Fruit fly (Drosophila melanogaster): ENCODE measurements around the gene Rh5.

The Rh5 gene

DNA sequence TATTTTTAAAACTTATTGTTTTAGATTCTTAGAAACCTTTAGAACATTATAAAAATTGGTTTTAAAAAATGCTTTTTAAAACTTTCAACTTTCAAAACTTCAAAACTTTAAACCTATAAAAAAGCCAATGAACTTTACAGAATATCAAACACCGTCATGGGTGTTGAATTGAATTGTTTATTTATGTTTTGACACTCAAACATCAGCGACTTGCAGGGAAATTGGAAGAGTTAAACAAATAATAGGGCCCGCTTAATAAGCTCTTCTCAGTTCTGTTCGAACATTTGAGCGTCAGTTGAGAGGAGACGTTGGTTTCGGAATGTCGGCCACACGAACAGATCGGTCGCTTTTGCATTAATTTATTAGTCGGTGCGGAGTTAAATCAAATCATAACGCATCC lies 41.2 kb downstream of the Rh5 start, which contains the start of gene PLCXD:
Gene PLCXD (plus strand): TSS at position 286 of the 400 bp plus-strand sequence.
- TF ChIP-seq Pif1B (GFP tag; optimal IDR thresholded peaks at IDR 0.05) (no peak), CG32121 (GFP tag; IDR thresholded peaks at IDR 0.05) (no peak), CG14655 (GFP tag; optimal IDR thresholded peaks at IDR 0.05) (no peak), CG12605 (GFP tag; IDR thresholded peaks at IDR 0.05) (no peak), CG4496 (GFP tag; IDR thresholded peaks at IDR 0.05) (no peak), CG17806 (tag; optimal IDR thresholded peaks at IDR 0.05) (no peak), CG13204 (GFP tag; optimal IDR thresholded peaks at IDR 0.05) (no peak), Pif1A (GFP tag; optimal IDR thresholded peaks at IDR 0.05) (no peak), CG8301 (tag; optimal IDR thresholded peaks at IDR 0.05) (no peak), Ets98B (GFP tag; IDR thresholded peaks at IDR 0.05) (no peak), CG9948 (tag; optimal IDR thresholded peaks at IDR 0.05) (no peak), gl (tag; optimal IDR thresholded peaks at IDR 0.05) (no peak), fd96Ca (GFP tag; IDR thresholded peaks at IDR 0.05) (no peak), EcR (GFP tag; optimal IDR thresholded peaks at IDR 0.05) (no peak), CG34367 (tag; optimal IDR thresholded peaks at IDR 0.05) (no peak), CG15710 (tag; optimal IDR thresholded peaks at IDR 0.05) (no peak), Snoo (tag; optimal IDR thresholded peaks at IDR 0.05) (no peak)

DNA sequence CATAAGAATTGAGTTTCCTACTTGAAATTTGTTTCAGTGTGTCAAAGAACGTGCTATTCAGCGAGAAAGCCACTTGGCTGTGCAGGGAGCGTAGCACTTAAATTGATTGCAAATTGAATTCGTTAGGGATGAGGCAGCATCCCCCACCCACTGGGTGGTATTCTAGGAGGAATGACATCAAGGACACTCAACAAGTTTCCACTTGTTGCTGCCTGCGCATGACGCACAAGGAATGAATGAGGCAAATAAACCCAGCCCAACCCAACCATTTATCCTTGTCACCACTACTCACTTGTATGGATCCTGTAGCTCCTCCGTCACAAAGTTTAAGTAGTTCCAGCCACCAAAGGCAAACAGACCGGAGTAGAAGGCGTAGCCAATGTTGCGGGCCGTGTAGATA lies 45.4 kb downstream of the Rh5 start:
- TF ChIP-seq CG17806 (tag; optimal IDR thresholded peaks at IDR 0.05) (no peak), Pif1A (GFP tag; optimal IDR thresholded peaks at IDR 0.05) (no peak), Snoo (tag; optimal IDR thresholded peaks at IDR 0.05) (no peak), CG34367 (tag; optimal IDR thresholded peaks at IDR 0.05) (no peak), CG12605 (GFP tag; IDR thresholded peaks at IDR 0.05) (peak; percentile 93)

DNA sequence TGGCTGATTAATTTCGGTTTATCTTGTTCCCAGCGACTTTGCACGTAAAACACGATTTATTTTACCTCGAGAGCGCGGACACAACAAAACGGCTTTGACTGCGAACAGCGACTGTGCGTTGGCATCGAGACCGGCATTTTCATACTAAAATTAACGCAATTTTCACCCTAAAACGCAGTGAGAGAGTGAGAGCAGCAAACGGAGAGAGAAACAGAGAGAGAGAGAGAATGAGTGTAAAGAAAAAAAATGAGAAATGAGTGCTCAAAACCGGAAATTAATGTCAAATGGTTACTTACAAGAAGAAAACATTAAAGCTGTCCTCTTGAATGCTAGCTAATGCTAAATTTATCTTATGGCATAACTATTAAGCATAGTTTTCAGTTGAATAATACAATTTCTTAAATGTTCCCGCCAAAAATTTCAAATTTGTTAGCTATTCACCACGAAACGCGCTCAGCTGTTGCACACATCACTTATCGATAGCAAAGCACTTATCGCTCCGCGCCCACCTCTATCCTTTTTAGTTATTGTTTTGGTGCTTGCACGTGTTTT lies 48.0 kb downstream of the Rh5 start, which contains the start of the genes JhI-21, RpL7-like and CG34164:
Gene JhI-21 (minus strand): TSS at position 206 of the 552 bp plus-strand sequence.
Gene RpL7-like (plus strand): TSS at position 490 of the 552 bp plus-strand sequence.
Gene CG34164 (plus strand): TSS at position 512 of the 552 bp plus-strand sequence.
- TF ChIP-seq fd96Ca (GFP tag; IDR thresholded peaks at IDR 0.05) = no peak
- TF ChIP-seq CG9948 (tag; optimal IDR thresholded peaks at IDR 0.05) = no peak
- no peak for TF ChIP-seq CG17806 (tag; optimal IDR thresholded peaks at IDR 0.05)
- no peak for TF ChIP-seq EcR (GFP tag; optimal IDR thresholded peaks at IDR 0.05)
- TF ChIP-seq CG32121 (GFP tag; IDR thresholded peaks at IDR 0.05) = no peak
- TF ChIP-seq CG10348 (GFP tag; IDR thresholded peaks at IDR 0.05) = no peak
- TF ChIP-seq CG12605 (GFP tag; IDR thresholded peaks at IDR 0.05) = peak; percentile 43; the same call in 1 of the 2 replicates
- TF ChIP-seq CG4496 (GFP tag; IDR thresholded peaks at IDR 0.05) = no peak
- peak; percentile 6 for TF ChIP-seq Snoo (tag; optimal IDR thresholded peaks at IDR 0.05)
- no peak for TF ChIP-seq CG8301 (tag; optimal IDR thresholded peaks at IDR 0.05)
- TF ChIP-seq Ets98B (GFP tag; IDR thresholded peaks at IDR 0.05) = peak; percentile 19; the same call in 1 of the 2 replicates
- no peak for TF ChIP-seq CG15710 (tag; optimal IDR thresholded peaks at IDR 0.05)
- no peak for TF ChIP-seq gl (tag; optimal IDR thresholded peaks at IDR 0.05)
- TF ChIP-seq CG34367 (tag; optimal IDR thresholded peaks at IDR 0.05) = no peak
- TF ChIP-seq D1 (tag; optimal IDR thresholded peaks at IDR 0.05) = no peak
- TF ChIP-seq Pif1A (GFP tag; optimal IDR thresholded peaks at IDR 0.05) = no peak
- TF ChIP-seq CG14655 (GFP tag; optimal IDR thresholded peaks at IDR 0.05) = no peak

Measured in whole organism, pupa.